Worm (Caenorhabditis elegans): ENCODE results near the gene D2007.1.

- peak; percentile 86 for TF ChIP-seq cog-1 (tag; optimal IDR thresholded peaks at IDR 0.05)
- TF ChIP-seq med-1 (GFP tag; optimal IDR thresholded peaks at IDR 0.05; ENCODE audit: insufficient read depth) = peak; percentile 44
- TF ChIP-seq ztf-23 (GFP tag; IDR thresholded peaks at IDR 0.05) = peak; percentile 91
- peak; percentile 83 for TF ChIP-seq T22C8.4 (GFP tag; IDR thresholded peaks at IDR 0.05)
- TF ChIP-seq flt-1 (GFP tag; IDR thresholded peaks at IDR 0.05) = peak; percentile 94
- TF ChIP-seq ztf-29 (GFP tag; IDR thresholded peaks at IDR 0.05) = peak; percentile 77
Measured at ce11 chrIII:8109459-8110057, 45.7 kb upstream of the D2007.1 start.

All from whole organism, midembryonic.